Worm (Caenorhabditis elegans): ENCODE results near the gene hxk-3.

DNA sequence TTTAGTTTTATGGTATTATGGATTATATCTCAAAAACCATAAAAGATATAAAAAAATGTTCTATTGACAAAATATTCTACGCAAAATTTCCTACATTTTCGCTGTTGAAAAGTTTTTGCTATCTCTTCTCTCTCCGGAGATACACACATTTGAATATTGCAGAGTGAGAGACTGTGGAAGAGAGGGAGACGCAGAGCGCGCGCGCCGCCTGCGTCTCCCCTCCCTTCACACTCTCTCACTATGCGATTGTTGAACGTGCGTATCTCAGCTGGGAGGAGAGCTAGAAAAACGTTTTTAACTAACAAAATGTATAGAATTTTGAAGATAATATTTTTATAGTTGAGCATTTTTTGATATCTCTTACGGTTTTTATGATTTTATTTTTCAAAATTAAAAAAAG is 28.3 kb upstream of the hxk-3 start:
- TF ChIP-seq unc-62 (GFP tag; optimal IDR thresholded peaks at IDR 0.05) (no peak), lin-13 (tag; optimal IDR thresholded peaks at IDR 0.05) (no peak), unc-39 (tag; optimal IDR thresholded peaks at IDR 0.05) (no peak), unc-120 (tag; optimal IDR thresholded peaks at IDR 0.05; ENCODE audit: poor library complexity, severe bottlenecking) (no peak), blmp-1 (tag; optimal IDR thresholded peaks at IDR 0.05) (no peak), snpc-4 (tag; optimal IDR thresholded peaks at IDR 0.05) (no peak), nhr-237 (tag; optimal IDR thresholded peaks at IDR 0.05) (no peak), ztf-11 (tag; optimal IDR thresholded peaks at IDR 0.05) (no peak), lsy-2 (tag; optimal IDR thresholded peaks at IDR 0.05) (no peak), sem-2 (GFP tag; optimal IDR thresholded peaks at IDR 0.05) (no peak), nhr-76 (tag; optimal IDR thresholded peaks at IDR 0.05) (no peak)
